Worm (Caenorhabditis elegans) whole organism, L1 larva: ENCODE results near the gene eral-1.
A peak's percentile ranks its signal among the peaks of the same experiment; 100 is the strongest.

Source experiments
- C16A3.4 ChIP-seq: fragments of 150-350 bp; optimal IDR thresholded peaks from 2 replicates; lab custom pipeline; 2014; ENCODE audit warnings: missing biosample characterization, missing genetic modification characterization
- F16B12.6 ChIP-seq: fragments of 150-350 bp; optimal IDR thresholded peaks from 2 replicates; lab custom pipeline; 2014; ENCODE audit warnings: missing biosample characterization, missing genetic modification characterization
- aha-1 ChIP-seq: fragments of 150-350 bp; optimal IDR thresholded peaks from 2 replicates; lab custom pipeline; 2014; ENCODE audit warnings: missing biosample characterization, missing genetic modification characterization
- aly-2 ChIP-seq: fragments of 150-350 bp; optimal IDR thresholded peaks from 2 replicates; lab custom pipeline; 2014; ENCODE audit warnings: missing biosample characterization, missing genetic modification characterization
- ama-1 ChIP-seq: fragments of 150-350 bp; optimal IDR thresholded peaks from 2 replicates; lab custom pipeline; 2014
- ceh-63 ChIP-seq: fragments of 200-800 bp; sonication (Bioruptor generic); optimal IDR thresholded peaks from 2 replicates; lab custom pipeline; 2018; ENCODE audit warnings: mild to moderate bottlenecking, missing genetic modification characterization, missing compliant biosample characterization
- ceh-8 ChIP-seq: fragments of 200-800 bp; sonication (Bioruptor generic); optimal IDR thresholded peaks from 2 replicates; lab custom pipeline; 2018; ENCODE audit warnings: mild to moderate bottlenecking, missing genetic modification characterization, moderate library complexity, missing compliant biosample characterization
- ceh-82 ChIP-seq, 3 experiments: fragments of 150-350 bp in 1 of 3; sonication (generic microtip) in 2 of 3; optimal IDR thresholded peaks; 2 replicates each; lab custom pipeline; 2014 to 2017; ENCODE audit warnings: missing biosample characterization in 3 of 3, missing genetic modification characterization in 3 of 3
- ceh-88 ChIP-seq: fragments of 200-800 bp; sonication (Bioruptor generic); IDR thresholded peaks from 2 replicates; pipeline ENCODE4 v1.3.6; 2022; ENCODE audit warnings: missing genetic modification characterization, missing compliant biosample characterization
- ceh-90 ChIP-seq: sonication (generic microtip); optimal IDR thresholded peaks from 2 replicates; lab custom pipeline; 2016; ENCODE audit warnings: missing genetic modification characterization, missing compliant biosample characterization
- dsc-1 ChIP-seq: sonication (generic microtip); optimal IDR thresholded peaks from 2 replicates; lab custom pipeline; 2016; ENCODE audit warnings: mild to moderate bottlenecking, missing genetic modification characterization, missing compliant biosample characterization
- efl-3 ChIP-seq: fragments of 200-800 bp; sonication (Bioruptor generic); optimal IDR thresholded peaks from 2 replicates; lab custom pipeline; 2018; ENCODE audit warnings: mild to moderate bottlenecking, missing genetic modification characterization, missing compliant biosample characterization
- egl-13 ChIP-seq: sonication (generic microtip); optimal IDR thresholded peaks from 2 replicates; lab custom pipeline; 2016; ENCODE audit warnings: missing genotype, missing genetic modification reagents, missing genetic modification characterization, missing compliant biosample characterization
- elt-3 ChIP-seq, 6 experiments: fragments of 150-350 bp in 1 of 6; sonication (generic microtip); optimal IDR thresholded peaks; 2 replicates each; lab custom pipeline; 2017 to 2018; ENCODE audit warnings: missing biosample characterization in 6 of 6, missing genetic modification characterization in 6 of 6, inconsistent platforms in 1 of 6
- ets-5 ChIP-seq: fragments of 200-800 bp; sonication (Bioruptor generic); IDR thresholded peaks from 2 replicates; pipeline ENCODE4 v1.3.6; 2022; ENCODE audit warnings: missing genetic modification characterization, missing compliant biosample characterization
- fkh-4 ChIP-seq: sonication (generic microtip); optimal IDR thresholded peaks from 2 replicates; lab custom pipeline; 2016; ENCODE audit warnings: missing compliant biosample characterization, missing genetic modification characterization, borderline replicate concordance
- fkh-8 ChIP-seq: sonication (generic microtip); optimal IDR thresholded peaks from 2 replicates; lab custom pipeline; 2016; ENCODE audit warnings: mild to moderate bottlenecking, missing genetic modification characterization, missing compliant biosample characterization
- fos-1 ChIP-seq: fragments of 150-350 bp; optimal IDR thresholded peaks from 2 replicates; lab custom pipeline; 2014; ENCODE audit warnings: missing biosample characterization, missing genetic modification characterization
- grh-1 ChIP-seq: fragments of 200-800 bp; sonication (Bioruptor generic); IDR thresholded peaks from 2 replicates; pipeline ENCODE4 v1.3.6; 2022; ENCODE audit warnings: missing genetic modification reagents, missing genetic modification characterization, missing compliant biosample characterization
- hpl-2 ChIP-seq: fragments of 150-350 bp; optimal IDR thresholded peaks from 2 replicates; lab custom pipeline; 2014; ENCODE audit warnings: missing biosample characterization, missing genetic modification reagents, missing genetic modification characterization
- irx-1 ChIP-seq: sonication (generic microtip); optimal IDR thresholded peaks from 2 replicates; lab custom pipeline; 2016; ENCODE audit warnings: missing genetic modification characterization, missing compliant biosample characterization
- jun-1 ChIP-seq: fragments of 150-350 bp; optimal IDR thresholded peaks from 2 replicates; lab custom pipeline; 2014; ENCODE audit warnings: missing biosample characterization, missing genetic modification reagents, missing genetic modification characterization
- lin-13 ChIP-seq: fragments of 150-350 bp; optimal IDR thresholded peaks from 2 replicates; lab custom pipeline; 2014; ENCODE audit warnings: missing biosample characterization, missing genetic modification reagents, missing genetic modification characterization
- lin-14 ChIP-seq: fragments of 200-800 bp; sonication (Bioruptor generic); optimal IDR thresholded peaks from 2 replicates; lab custom pipeline; 2018; ENCODE audit warnings: mild to moderate bottlenecking, missing genetic modification characterization, moderate library complexity, missing compliant biosample characterization
- lin-15B ChIP-seq: fragments of 150-350 bp; sonication (generic microtip); optimal IDR thresholded peaks from 3 replicates; lab custom pipeline; 2014; ENCODE audit warnings: missing biosample characterization, missing genetic modification characterization
- lir-3 ChIP-seq: sonication (generic microtip); optimal IDR thresholded peaks from 2 replicates; lab custom pipeline; 2016; ENCODE audit warnings: mild to moderate bottlenecking, missing genetic modification characterization, moderate library complexity, missing compliant biosample characterization; ENCODE audit not compliant: poor library complexity
- lsy-2 ChIP-seq, 2 experiments: fragments of 150-350 bp; optimal IDR thresholded peaks; 2 replicates each; lab custom pipeline; 2014; ENCODE audit warnings: missing biosample characterization in 2 of 2, missing genetic modification characterization in 2 of 2
- mab-9 ChIP-seq: fragments of 200-800 bp; sonication (Bioruptor generic); IDR thresholded peaks from 2 replicates; pipeline ENCODE4 v1.3.6; 2022; ENCODE audit warnings: missing genetic modification reagents, missing genetic modification characterization, missing compliant biosample characterization
- mdl-1 ChIP-seq, 2 experiments: fragments of 150-350 bp; optimal IDR thresholded peaks; 2 replicates each; lab custom pipeline; 2014 to 2017; ENCODE audit warnings: missing biosample characterization in 2 of 2, missing genetic modification characterization in 2 of 2, inconsistent platforms in 1 of 2
- mef-2 ChIP-seq: fragments of 150-350 bp; optimal IDR thresholded peaks from 2 replicates; lab custom pipeline; 2014; ENCODE audit warnings: missing biosample characterization, missing genetic modification characterization
- nhr-11 ChIP-seq: fragments of 150-350 bp; optimal IDR thresholded peaks from 2 replicates; lab custom pipeline; 2014; ENCODE audit warnings: missing biosample characterization, missing genetic modification characterization
- nhr-19 ChIP-seq: fragments of 200-800 bp; sonication (Bioruptor generic); conservative IDR thresholded peaks from 2 replicates; pipeline ENCODE4 v1.3.6; 2022; ENCODE audit warnings: missing genetic modification characterization, missing compliant biosample characterization
- nhr-20 ChIP-seq: sonication (generic microtip); optimal IDR thresholded peaks from 2 replicates; lab custom pipeline; 2016; ENCODE audit warnings: mild to moderate bottlenecking, missing genetic modification characterization, missing compliant biosample characterization
- nhr-28 ChIP-seq: fragments of 150-350 bp; optimal IDR thresholded peaks from 2 replicates; lab custom pipeline; 2014; ENCODE audit warnings: missing biosample characterization, missing genetic modification characterization
- nhr-47 ChIP-seq: sonication (generic microtip); optimal IDR thresholded peaks from 2 replicates; lab custom pipeline; 2016; ENCODE audit warnings: mild to moderate bottlenecking, missing genetic modification characterization, moderate library complexity, missing compliant biosample characterization
- nhr-84 ChIP-seq: sonication (generic microtip); optimal IDR thresholded peaks from 2 replicates; lab custom pipeline; 2017; ENCODE audit warnings: missing biosample characterization, missing genetic modification characterization
- pag-3 ChIP-seq: sonication (generic microtip); optimal IDR thresholded peaks from 2 replicates; lab custom pipeline; 2017; ENCODE audit warnings: missing genetic modification characterization, mild to moderate bottlenecking, missing compliant biosample characterization, antibody characterized with exemption, borderline replicate concordance; ENCODE audit not compliant: insufficient read depth
- pax-3 ChIP-seq: fragments of 200-800 bp; sonication (Bioruptor generic); optimal IDR thresholded peaks from 2 replicates; lab custom pipeline; 2018; ENCODE audit warnings: mild to moderate bottlenecking, missing genetic modification characterization, moderate library complexity, missing compliant biosample characterization
- pqm-1 ChIP-seq: sonication (generic microtip); optimal IDR thresholded peaks from 3 replicates; lab custom pipeline; 2017; ENCODE audit warnings: missing biosample characterization, missing genetic modification characterization
- rnt-1 ChIP-seq: sonication (generic microtip); optimal IDR thresholded peaks from 2 replicates; lab custom pipeline; 2016; ENCODE audit warnings: mild to moderate bottlenecking, missing genetic modification characterization, moderate library complexity, missing compliant biosample characterization
- snpc-4 ChIP-seq: fragments of 150-350 bp; optimal IDR thresholded peaks from 2 replicates; lab custom pipeline; 2014; ENCODE audit warnings: missing biosample characterization, missing genetic modification characterization
- snu-23 ChIP-seq: sonication (generic microtip); optimal IDR thresholded peaks from 2 replicates; lab custom pipeline; 2016; ENCODE audit warnings: missing genetic modification characterization, missing compliant biosample characterization
- sox-4 ChIP-seq: sonication (generic microtip); optimal IDR thresholded peaks from 2 replicates; lab custom pipeline; 2016; ENCODE audit warnings: missing genetic modification characterization, missing compliant biosample characterization
- sptf-1 ChIP-seq: fragments of 150-350 bp; optimal IDR thresholded peaks from 2 replicates; lab custom pipeline; 2014; ENCODE audit warnings: missing biosample characterization, missing genetic modification characterization
- sup-37 ChIP-seq: fragments of 200-800 bp; sonication (Bioruptor generic); optimal IDR thresholded peaks from 2 replicates; lab custom pipeline; 2018; ENCODE audit warnings: mild to moderate bottlenecking, missing genetic modification characterization, missing compliant biosample characterization
- swsn-7 ChIP-seq: sonication (generic microtip); optimal IDR thresholded peaks from 2 replicates; lab custom pipeline; 2016; ENCODE audit warnings: missing genetic modification characterization, missing compliant biosample characterization
- tbx-2 ChIP-seq: sonication (generic microtip); optimal IDR thresholded peaks from 2 replicates; lab custom pipeline; 2016; ENCODE audit warnings: missing genetic modification characterization, missing compliant biosample characterization
- unc-98 ChIP-seq: fragments of 200-800 bp; sonication (Bioruptor generic); IDR thresholded peaks from 2 replicates; pipeline ENCODE4 v1.3.6; 2022; ENCODE audit warnings: missing genetic modification characterization, missing compliant biosample characterization
- xbp-1 ChIP-seq: sonication (generic microtip); optimal IDR thresholded peaks from 2 replicates; lab custom pipeline; 2016; ENCODE audit warnings: missing genetic modification characterization, missing compliant biosample characterization
- zag-1 ChIP-seq: fragments of 150-350 bp; optimal IDR thresholded peaks from 2 replicates; lab custom pipeline; 2014; ENCODE audit warnings: missing biosample characterization, missing genetic modification characterization
- ztf-11 ChIP-seq, 2 experiments: sonication (generic microtip); optimal IDR thresholded peaks; 2 replicates each; lab custom pipeline; 2016 to 2017; ENCODE audit warnings: missing genetic modification characterization in 2 of 2, missing biosample characterization in 1 of 2, missing compliant biosample characterization in 1 of 2
- ztf-4 ChIP-seq: fragments of 150-350 bp; optimal IDR thresholded peaks from 2 replicates; lab custom pipeline; 2014; ENCODE audit warnings: missing biosample characterization, missing genetic modification characterization

eral-1 gene

DNA sequence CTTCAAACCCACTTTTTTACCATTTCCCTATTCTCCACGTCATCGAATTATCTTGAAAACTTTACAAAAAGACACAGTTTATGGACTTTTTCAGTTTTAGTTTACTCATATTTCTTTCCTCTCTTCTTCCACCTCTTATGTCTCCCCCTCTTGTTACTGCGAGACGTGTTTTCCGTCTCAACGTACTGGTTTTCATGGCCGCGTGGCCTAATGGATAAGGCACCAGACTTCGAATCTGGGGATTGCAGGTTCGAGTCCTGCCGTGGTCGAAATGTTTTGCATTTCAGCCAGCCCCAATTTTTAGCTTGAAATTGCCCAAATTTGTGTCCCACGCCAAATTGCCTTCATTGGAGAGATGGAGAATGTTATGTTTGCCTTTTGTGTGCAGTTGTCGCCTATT is 23.5 kb downstream of the eral-1 start (continued):
- no peak for TF ChIP-seq zag-1 (tag; lab: Kevin White, UChicago)
- TF ChIP-seq lin-15B: no peak
- TF ChIP-seq tbx-2 (tag; lab: Kevin White, UChicago): no peak
- TF ChIP-seq fos-1 (tag; lab: Kevin White, UChicago): no peak
- TF ChIP-seq ama-1 (lab: Kevin White, UChicago): no peak
- TF ChIP-seq lin-14 (GFP tag; lab: Kevin White, UChicago): peak; percentile 50
- TF ChIP-seq fkh-8: peak; percentile 54
- TF ChIP-seq aha-1: no peak
- TF ChIP-seq aly-2 (tag; lab: Kevin White, UChicago): no peak
- no peak for TF ChIP-seq mef-2
- no peak for TF ChIP-seq pax-3 (tag; lab: Kevin White, UChicago)
- no peak for TF ChIP-seq sptf-1
- no peak for TF ChIP-seq ztf-11 (tag; optimal IDR thresholded peaks at IDR 0.05; lab: Kevin White, UChicago)
- no peak for TF ChIP-seq nhr-11 (tag; lab: Kevin White, UChicago)
- peak; percentile 25 for TF ChIP-seq xbp-1 (tag; lab: Kevin White, UChicago)
- TF ChIP-seq mab-9 (GFP tag; lab: Robert Waterston, UW): no peak
- peak; percentile 46 for TF ChIP-seq nhr-20 (tag; lab: Kevin White, UChicago)
- TF ChIP-seq ceh-88 (GFP tag; lab: Robert Waterston, UW): no peak

DNA sequence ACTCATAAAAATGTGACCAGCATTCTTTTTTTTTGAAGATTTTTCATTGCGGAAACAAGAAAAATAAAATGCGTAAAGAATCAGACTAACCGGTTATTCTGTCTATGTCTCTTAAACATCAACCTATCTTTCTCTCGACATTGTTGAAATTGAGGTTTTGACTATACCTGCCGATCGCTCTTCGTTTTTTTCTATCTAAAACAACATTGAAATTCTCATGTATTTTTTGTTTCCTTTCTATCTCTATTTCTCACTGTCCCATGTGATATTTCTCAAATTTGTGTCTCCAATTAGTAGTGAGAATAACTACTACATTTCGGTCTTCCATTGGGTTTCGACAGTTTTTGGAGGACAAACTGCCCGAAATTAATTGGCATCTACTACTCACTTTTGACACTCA is 28.7 kb downstream of the eral-1 start:
- no peak for TF ChIP-seq nhr-84 (tag; lab: Kevin White, UChicago)
- no peak for TF ChIP-seq C16A3.4 (tag; lab: Kevin White, UChicago)
- TF ChIP-seq ceh-82 (tag; optimal IDR thresholded peaks at IDR 0.05; lab: Kevin White, UChicago): no peak
- no peak for TF ChIP-seq hpl-2
- no peak for TF ChIP-seq lin-13 (GFP tag; lab: Kevin White, UChicago)
- TF ChIP-seq unc-98 (GFP tag; lab: Robert Waterston, UW): no peak
- no peak for TF ChIP-seq mdl-1 (tag; optimal IDR thresholded peaks at IDR 0.05; lab: Kevin White, UChicago)
- TF ChIP-seq nhr-47 (tag; lab: Kevin White, UChicago): no peak
- TF ChIP-seq ama-1 (lab: Kevin White, UChicago): no peak
- TF ChIP-seq lin-15B: no peak
- no peak for TF ChIP-seq sup-37 (GFP tag; lab: Kevin White, UChicago)
- no peak for TF ChIP-seq ceh-8 (GFP tag; lab: Kevin White, UChicago)
- TF ChIP-seq lir-3: no peak
- TF ChIP-seq lsy-2 (tag; optimal IDR thresholded peaks at IDR 0.05; lab: Kevin White, UChicago): peak; percentile 22 to 36
- peak in 2 of 6 experiments; percentile 9 to 34 for TF ChIP-seq elt-3 (tag; optimal IDR thresholded peaks at IDR 0.05; lab: Kevin White, UChicago)
- peak; percentile 72 for TF ChIP-seq lin-14 (GFP tag; lab: Kevin White, UChicago)
- TF ChIP-seq grh-1 (GFP tag; lab: Robert Waterston, UW): peak; percentile 73
- no peak for TF ChIP-seq efl-3
- no peak for TF ChIP-seq nhr-28
- TF ChIP-seq mef-2: no peak
- no peak for TF ChIP-seq snpc-4 (tag; lab: Kevin White, UChicago)
- no peak for TF ChIP-seq nhr-19 (GFP tag; lab: Robert Waterston, UW)
- peak; percentile 69 for TF ChIP-seq nhr-20 (tag; lab: Kevin White, UChicago)
- no peak for TF ChIP-seq egl-13
- no peak for TF ChIP-seq rnt-1 (tag; lab: Kevin White, UChicago)
- TF ChIP-seq ceh-63 (GFP tag; lab: Kevin White, UChicago): no peak
- no peak for TF ChIP-seq dsc-1 (tag; lab: Kevin White, UChicago)
- no peak for TF ChIP-seq swsn-7 (tag; lab: Kevin White, UChicago)
- TF ChIP-seq sox-4 (tag; lab: Kevin White, UChicago): no peak
- TF ChIP-seq ztf-4 (tag; lab: Kevin White, UChicago): no peak
- no peak for TF ChIP-seq irx-1 (tag; lab: Kevin White, UChicago)
- TF ChIP-seq ets-5: no peak
- TF ChIP-seq sptf-1: no peak
- TF ChIP-seq ceh-88 (GFP tag; lab: Robert Waterston, UW): no peak
- no peak for TF ChIP-seq ceh-90 (tag; lab: Kevin White, UChicago)
- no peak for TF ChIP-seq fkh-4 (tag; lab: Kevin White, UChicago)
- TF ChIP-seq jun-1 (tag; lab: Kevin White, UChicago): no peak
- TF ChIP-seq F16B12.6 (tag; lab: Kevin White, UChicago): no peak
- no peak for TF ChIP-seq pqm-1
- TF ChIP-seq aly-2 (tag; lab: Kevin White, UChicago): no peak
- no peak for TF ChIP-seq xbp-1 (tag; lab: Kevin White, UChicago)
- no peak for TF ChIP-seq pag-3 (tag; lab: Kevin White, UChicago)
- TF ChIP-seq snu-23 (GFP tag; lab: Kevin White, UChicago): peak; percentile 60
